Worm (Caenorhabditis elegans): Measurements from ENCODE around the gene gid-8.

DNA sequence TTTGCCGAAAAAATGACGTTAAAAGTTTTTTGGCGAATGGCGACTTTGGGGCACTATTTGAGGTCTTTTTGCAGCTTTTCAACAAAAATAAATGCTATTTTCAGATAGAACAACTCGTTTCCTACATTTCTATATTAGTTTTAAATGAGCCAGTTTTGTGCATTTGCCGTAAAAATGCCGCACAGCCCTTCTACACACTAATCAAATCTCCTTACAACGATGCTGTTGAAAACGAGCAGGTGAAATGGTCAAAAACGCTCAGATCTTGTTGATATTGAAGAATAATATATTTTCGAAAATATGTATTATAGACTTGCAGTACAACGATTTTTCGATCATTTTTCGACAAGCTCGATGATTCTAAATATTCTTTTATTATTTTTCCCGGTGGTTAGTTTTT is 12.8 kb upstream of the gid-8 start, which contains the start of gene chil-14:
- TF ChIP-seq Y22D7AL.16 (tag; optimal IDR thresholded peaks at IDR 0.05) (no peak), hlh-13 (GFP tag; optimal IDR thresholded peaks at IDR 0.05) (no peak), gmeb-2 (tag; optimal IDR thresholded peaks at IDR 0.05) (no peak), hlh-15 (tag; optimal IDR thresholded peaks at IDR 0.05) (no peak)
